Worm (Caenorhabditis elegans): ENCODE results near the gene F23H11.2.
A peak's percentile ranks its signal among the peaks of the same experiment; 100 is the strongest.

Gene F23H11.2

DNA sequence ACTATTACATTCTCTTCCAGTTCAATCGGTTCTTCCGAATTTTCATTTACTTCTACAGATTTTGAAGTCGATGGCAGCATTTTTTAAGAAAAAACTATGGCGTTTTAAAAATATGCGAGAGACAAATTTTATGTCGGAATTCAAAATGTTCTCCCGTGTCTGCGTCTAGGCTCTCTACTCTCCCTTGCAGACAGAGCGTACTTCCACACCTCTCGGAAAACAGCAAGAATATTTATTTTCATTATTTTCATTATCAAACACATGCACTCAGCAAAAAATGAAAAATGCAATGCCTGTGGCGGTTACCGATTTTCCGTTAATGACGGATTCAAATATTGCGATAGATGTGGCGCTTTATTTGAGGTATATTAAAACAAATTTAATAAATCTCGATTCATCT lies at the start of gene F23H11.2, which contains the start of gene ztf-18:
Gene F23H11.2, plus strand, starts transcription at position 223 of the 400 bp plus-strand sequence.
Gene ztf-18, minus strand, starts transcription at position 188 of the 400 bp plus-strand sequence.
- TF ChIP-seq nhr-21 (tag; optimal IDR thresholded peaks at IDR 0.05) (no peak), sem-4 (tag; optimal IDR thresholded peaks at IDR 0.05) (peak; percentile 50)

ce11 chrIII:852296-852695 lies 43.3 kb upstream of the F23H11.2 start, which contains the start of gene moma-1:
Gene moma-1, minus strand, starts transcription at chrIII:852396.
- no peak for TF ChIP-seq lin-13 (GFP tag; optimal IDR thresholded peaks at IDR 0.05)
- no peak for TF ChIP-seq gmeb-1 (tag; optimal IDR thresholded peaks at IDR 0.05)
- TF ChIP-seq elt-1 (tag; optimal IDR thresholded peaks at IDR 0.05), result no peak
- no peak for TF ChIP-seq sem-4 (tag; optimal IDR thresholded peaks at IDR 0.05)
- TF ChIP-seq sma-9 (GFP tag; optimal IDR thresholded peaks at IDR 0.05), result no peak
- no peak for TF ChIP-seq sma-9 (tag; optimal IDR thresholded peaks at IDR 0.05)
- no peak for TF ChIP-seq egl-27 (tag; optimal IDR thresholded peaks at IDR 0.05)
- TF ChIP-seq nhr-10 (tag; optimal IDR thresholded peaks at IDR 0.05), result no peak
- no peak for TF ChIP-seq ama-1 (optimal IDR thresholded peaks at IDR 0.05)
- no peak for TF ChIP-seq nhr-23 (tag; optimal IDR thresholded peaks at IDR 0.05)
- no peak for TF ChIP-seq ceh-16 (tag; optimal IDR thresholded peaks at IDR 0.05)
- no peak for TF ChIP-seq peb-1 (tag; optimal IDR thresholded peaks at IDR 0.05)
- TF ChIP-seq crh-2 (tag; optimal IDR thresholded peaks at IDR 0.05), result no peak
- no peak for TF ChIP-seq blmp-1 (tag; optimal IDR thresholded peaks at IDR 0.05; ENCODE audit: insufficient read depth)
- TF ChIP-seq unc-55 (GFP tag; optimal IDR thresholded peaks at IDR 0.05), result no peak
- no peak for TF ChIP-seq nhr-237 (tag; optimal IDR thresholded peaks at IDR 0.05)
- no peak for TF ChIP-seq nhr-11 (tag; optimal IDR thresholded peaks at IDR 0.05)
- no peak for TF ChIP-seq mbf-1 (tag; optimal IDR thresholded peaks at IDR 0.05)

- TF ChIP-seq unc-55 (GFP tag; optimal IDR thresholded peaks at IDR 0.05), result no peak
- no peak for TF ChIP-seq aly-2 (tag; optimal IDR thresholded peaks at IDR 0.05)
- no peak for TF ChIP-seq C34F6.9 (tag; optimal IDR thresholded peaks at IDR 0.05)
These were observed 42.1 kb upstream of the F23H11.2 start for ce11 chrIII:853414-853813.

DNA sequence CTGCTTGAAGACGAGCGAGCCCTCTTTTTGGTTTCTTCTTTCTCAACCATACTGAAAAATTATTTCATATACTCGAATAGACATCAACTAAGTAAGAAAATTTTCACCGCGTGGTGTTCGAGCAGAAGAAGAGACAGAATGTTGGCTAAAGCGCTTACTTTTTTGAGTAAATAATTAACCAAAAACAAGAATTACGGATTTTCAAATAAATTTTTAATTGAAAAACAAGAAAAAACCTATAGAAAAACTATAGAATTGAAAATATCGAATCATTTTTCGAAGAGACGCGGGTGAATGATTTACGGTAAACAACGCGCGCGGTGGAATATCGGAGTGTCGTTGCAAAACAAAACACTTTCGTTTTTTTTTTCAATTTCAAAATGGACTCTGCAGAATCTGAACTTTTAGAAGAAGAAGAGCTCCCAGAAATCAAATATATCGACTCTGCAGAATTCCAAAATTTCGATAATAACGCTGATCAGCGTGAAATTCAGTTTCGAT lies 41.6 kb upstream of the F23H11.2 start, which contains the start of the genes rnp-5 and tag-51:
Gene rnp-5, minus strand, starts transcription at position 51 of the 501 bp plus-strand sequence.
Gene tag-51, plus strand, starts transcription at position 363 of the 501 bp plus-strand sequence.
- peak in 1 of 2 experiments; percentile 25 for TF ChIP-seq lsy-2 (tag; optimal IDR thresholded peaks at IDR 0.05)
- no peak for TF ChIP-seq nhr-23 (tag; optimal IDR thresholded peaks at IDR 0.05)
- no peak for TF ChIP-seq ztf-1 (GFP tag; conservative IDR thresholded peaks at IDR 0.05)
- no peak for TF ChIP-seq unc-39 (tag; optimal IDR thresholded peaks at IDR 0.05)
- no peak for TF ChIP-seq nhr-25 (tag; optimal IDR thresholded peaks at IDR 0.05)
- TF ChIP-seq C34F6.9 (tag; optimal IDR thresholded peaks at IDR 0.05), result peak; percentile 30
- TF ChIP-seq unc-62 (GFP tag; optimal IDR thresholded peaks at IDR 0.05), result no peak
- TF ChIP-seq fos-1 (tag; optimal IDR thresholded peaks at IDR 0.05), result no peak
- TF ChIP-seq nhr-11 (tag; optimal IDR thresholded peaks at IDR 0.05), result no peak
- no peak for TF ChIP-seq nhr-237 (tag; optimal IDR thresholded peaks at IDR 0.05)
- TF ChIP-seq elt-1 (tag; optimal IDR thresholded peaks at IDR 0.05), result no peak
- TF ChIP-seq crh-2 (tag; optimal IDR thresholded peaks at IDR 0.05), result no peak
- TF ChIP-seq unc-55 (GFP tag; optimal IDR thresholded peaks at IDR 0.05), result peak; percentile 41
- no peak for TF ChIP-seq F13H6.1 (tag; optimal IDR thresholded peaks at IDR 0.05)
- no peak for TF ChIP-seq dmd-4 (tag; optimal IDR thresholded peaks at IDR 0.05)
- no peak for TF ChIP-seq peb-1 (tag; optimal IDR thresholded peaks at IDR 0.05)
- TF ChIP-seq blmp-1 (tag; optimal IDR thresholded peaks at IDR 0.05; ENCODE audit: insufficient read depth), result peak; percentile 37
- no peak for TF ChIP-seq sma-9 (GFP tag; optimal IDR thresholded peaks at IDR 0.05)
- TF ChIP-seq sma-9 (tag; optimal IDR thresholded peaks at IDR 0.05), result no peak
- no peak for TF ChIP-seq aly-2 (tag; optimal IDR thresholded peaks at IDR 0.05)
- TF ChIP-seq sma-3 (GFP tag; optimal IDR thresholded peaks at IDR 0.05), result no peak
- no peak for TF ChIP-seq egl-27 (tag; optimal IDR thresholded peaks at IDR 0.05)
- no peak for TF ChIP-seq ZK546.5 (tag; optimal IDR thresholded peaks at IDR 0.05)
- TF ChIP-seq zag-1 (tag; optimal IDR thresholded peaks at IDR 0.05), result no peak

DNA sequence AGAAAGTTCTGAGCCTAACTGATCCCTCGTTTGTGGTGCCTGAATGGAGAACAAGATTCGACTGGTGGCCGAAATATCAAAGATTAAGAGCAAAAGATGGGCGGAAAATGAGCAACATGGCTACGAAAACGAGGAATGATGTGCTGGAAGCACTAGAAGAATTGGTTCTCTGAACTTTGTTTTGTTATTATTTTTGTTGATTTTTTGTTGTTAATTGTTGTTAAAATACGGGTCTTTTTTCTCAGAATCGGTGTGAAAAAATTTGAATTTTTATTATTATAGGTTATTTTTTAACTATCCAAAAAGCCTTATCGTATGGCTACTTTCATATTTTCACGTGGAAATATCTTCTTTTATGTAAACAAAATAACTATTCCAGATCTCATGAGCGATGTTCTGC lies 39.3 kb upstream of the F23H11.2 start, which contains the start of gene K02F3.12:
Gene K02F3.12, plus strand, starts transcription at position 301 of the 400 bp plus-strand sequence.
- TF ChIP-seq snpc-4 (tag; optimal IDR thresholded peaks at IDR 0.05) (no peak), ama-1 (optimal IDR thresholded peaks at IDR 0.05) (no peak), nhr-25 (tag; optimal IDR thresholded peaks at IDR 0.05) (no peak), F13H6.1 (tag; optimal IDR thresholded peaks at IDR 0.05) (no peak), lin-11 (tag; optimal IDR thresholded peaks at IDR 0.05) (no peak), nhr-77 (tag; optimal IDR thresholded peaks at IDR 0.05) (no peak)

Measured in whole organism, L2 larva.